Worm (Caenorhabditis elegans) whole organism, L2 larva: ENCODE results near the gene grl-11.

ENCODE experiments used
- R02D3.7 ChIP-seq: fragments of 150-350 bp; optimal IDR thresholded peaks from 2 replicates; lab custom pipeline; 2014; ENCODE audit warnings: missing biosample characterization, missing genetic modification characterization
- ZK546.5 ChIP-seq: sonication (generic microtip); optimal IDR thresholded peaks from 2 replicates; lab custom pipeline; 2017; ENCODE audit warnings: missing biosample characterization, missing genetic modification characterization
- aly-2 ChIP-seq: fragments of 150-350 bp; optimal IDR thresholded peaks from 2 replicates; lab custom pipeline; 2014; ENCODE audit warnings: missing biosample characterization, missing genetic modification characterization
- ama-1 ChIP-seq: fragments of 150-350 bp; optimal IDR thresholded peaks from 2 replicates; lab custom pipeline; 2018; ENCODE audit warnings: inconsistent platforms
- blmp-1 ChIP-seq: sonication (generic microtip); optimal IDR thresholded peaks from 2 replicates; lab custom pipeline; 2017; ENCODE audit warnings: missing genetic modification characterization, mild to moderate bottlenecking, missing compliant biosample characterization, antibody characterized with exemption, moderate library complexity; ENCODE audit not compliant: insufficient read depth
- ceh-16 ChIP-seq: fragments of 150-350 bp; optimal IDR thresholded peaks from 2 replicates; lab custom pipeline; 2014; ENCODE audit warnings: missing biosample characterization, missing genetic modification characterization
- ceh-82 ChIP-seq: fragments of 150-350 bp; optimal IDR thresholded peaks from 2 replicates; lab custom pipeline; 2014; ENCODE audit warnings: missing biosample characterization, missing genetic modification characterization
- crh-2 ChIP-seq: sonication (generic microtip); optimal IDR thresholded peaks from 2 replicates; lab custom pipeline; 2017; ENCODE audit warnings: missing biosample characterization, missing genetic modification characterization
- dmd-4 ChIP-seq: sonication (generic microtip); optimal IDR thresholded peaks from 2 replicates; lab custom pipeline; 2017; ENCODE audit warnings: missing biosample characterization, missing genetic modification characterization
- egl-27 ChIP-seq: sonication (generic microtip); optimal IDR thresholded peaks from 3 replicates; lab custom pipeline; 2017; ENCODE audit warnings: missing biosample characterization, missing genetic modification reagents, missing genetic modification characterization
- elt-3 ChIP-seq: sonication (generic microtip); optimal IDR thresholded peaks from 2 replicates; lab custom pipeline; 2017; ENCODE audit warnings: missing biosample characterization, missing genetic modification characterization
- gmeb-1 ChIP-seq: fragments of 150-350 bp; optimal IDR thresholded peaks from 2 replicates; lab custom pipeline; 2014; ENCODE audit warnings: missing biosample characterization, missing genetic modification characterization
- lin-11 ChIP-seq: fragments of 150-350 bp; sonication (generic microtip); optimal IDR thresholded peaks from 2 replicates; lab custom pipeline; 2014; ENCODE audit warnings: missing biosample characterization, missing genetic modification characterization, inconsistent platforms, mixed read lengths
- lin-39 ChIP-seq: fragments of 150-350 bp; optimal IDR thresholded peaks from 2 replicates; lab custom pipeline; 2014; ENCODE audit warnings: missing biosample characterization, missing genetic modification reagents, missing genetic modification characterization
- lsy-2 ChIP-seq, 2 experiments: fragments of 150-350 bp in 1 of 2; sonication (generic microtip) in 1 of 2; optimal IDR thresholded peaks; 2 replicates each; lab custom pipeline; 2014 to 2017; ENCODE audit warnings: missing biosample characterization in 2 of 2, missing genetic modification characterization in 2 of 2
- nhr-11 ChIP-seq: fragments of 150-350 bp; optimal IDR thresholded peaks from 2 replicates; lab custom pipeline; 2014; ENCODE audit warnings: missing biosample characterization, missing genetic modification characterization
- nhr-12 ChIP-seq: fragments of 150-350 bp; optimal IDR thresholded peaks from 2 replicates; lab custom pipeline; 2014; ENCODE audit warnings: missing biosample characterization, missing genetic modification characterization
- nhr-129 ChIP-seq: fragments of 150-350 bp; optimal IDR thresholded peaks from 2 replicates; lab custom pipeline; 2014; ENCODE audit warnings: missing biosample characterization, missing genetic modification characterization
- nhr-23 ChIP-seq: fragments of 150-350 bp; optimal IDR thresholded peaks from 2 replicates; lab custom pipeline; 2014; ENCODE audit warnings: missing biosample characterization, missing genetic modification reagents, missing genetic modification characterization
- nhr-25 ChIP-seq: fragments of 150-350 bp; sonication (generic microtip); optimal IDR thresholded peaks from 3 replicates; lab custom pipeline; 2014; ENCODE audit warnings: missing biosample characterization, missing genetic modification characterization
- peb-1 ChIP-seq: fragments of 150-350 bp; optimal IDR thresholded peaks from 2 replicates; lab custom pipeline; 2014; ENCODE audit warnings: missing biosample characterization, missing genetic modification characterization
- sem-4 ChIP-seq: fragments of 150-350 bp; optimal IDR thresholded peaks from 2 replicates; lab custom pipeline; 2014; ENCODE audit warnings: missing biosample characterization, missing genetic modification reagents, missing genetic modification characterization
- skn-1 ChIP-seq: sonication (generic microtip); optimal IDR thresholded peaks from 2 replicates; lab custom pipeline; 2017; ENCODE audit warnings: missing biosample characterization, missing genetic modification characterization
- unc-55 ChIP-seq: fragments of 150-350 bp; sonication (generic microtip); optimal IDR thresholded peaks from 3 replicates; lab custom pipeline; 2014; ENCODE audit warnings: missing biosample characterization, missing genetic modification reagents, missing genetic modification characterization
- unc-62 ChIP-seq: fragments of 150-350 bp; optimal IDR thresholded peaks from 2 replicates; lab custom pipeline; 2014; ENCODE audit warnings: missing biosample characterization, missing genetic modification reagents, missing genetic modification characterization
- ztf-1 ChIP-seq: fragments of 200-800 bp; sonication (Bioruptor generic); conservative IDR thresholded peaks from 2 replicates; pipeline ENCODE4 v1.3.6; 2022; ENCODE audit warnings: missing genetic modification characterization, missing compliant biosample characterization
- ztf-11 ChIP-seq: sonication (generic microtip); optimal IDR thresholded peaks from 2 replicates; lab custom pipeline; 2017; ENCODE audit warnings: missing biosample characterization, missing genetic modification characterization
- ztf-4 ChIP-seq: fragments of 150-350 bp; optimal IDR thresholded peaks from 2 replicates; lab custom pipeline; 2014; ENCODE audit warnings: missing biosample characterization, missing genetic modification characterization

grl-11 gene

DNA sequence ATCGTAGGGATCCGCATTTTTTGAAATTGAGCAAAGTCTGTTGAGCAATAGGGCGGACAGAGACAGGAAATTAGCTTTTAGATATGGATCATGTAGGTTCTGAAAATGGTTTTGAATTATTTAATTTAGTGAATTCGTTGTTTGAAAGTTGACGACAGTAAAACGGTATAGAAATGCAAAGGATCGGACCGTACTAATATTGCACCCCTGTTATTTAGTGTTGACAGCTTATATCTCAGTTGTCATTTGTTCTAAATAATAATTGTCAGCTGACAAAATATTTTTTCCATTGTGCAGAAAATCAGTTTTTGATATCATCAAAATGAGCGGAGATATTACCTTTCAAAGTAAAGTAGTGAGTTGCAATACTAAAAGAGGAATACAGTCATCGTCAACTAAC is 46.8 kb downstream of the grl-11 start, which contains the start of gene lin-12:
TSS of gene lin-12 (minus strand) at position 101 of the 400 bp plus-strand sequence.
- TF ChIP-seq ZK546.5 (tag; lab: Kevin White, UChicago) (no peak), nhr-12 (tag; lab: Kevin White, UChicago) (no peak), dmd-4 (no peak), ztf-1 (no peak), aly-2 (tag; lab: Kevin White, UChicago) (no peak), crh-2 (tag; lab: Kevin White, UChicago) (no peak), nhr-25 (no peak), ceh-16 (no peak), R02D3.7 (tag; lab: Kevin White, UChicago) (no peak), unc-62 (GFP tag; lab: Kevin White, UChicago) (no peak), nhr-11 (tag; lab: Kevin White, UChicago) (no peak), lin-39 (no peak), lin-11 (no peak), unc-55 (no peak)

DNA sequence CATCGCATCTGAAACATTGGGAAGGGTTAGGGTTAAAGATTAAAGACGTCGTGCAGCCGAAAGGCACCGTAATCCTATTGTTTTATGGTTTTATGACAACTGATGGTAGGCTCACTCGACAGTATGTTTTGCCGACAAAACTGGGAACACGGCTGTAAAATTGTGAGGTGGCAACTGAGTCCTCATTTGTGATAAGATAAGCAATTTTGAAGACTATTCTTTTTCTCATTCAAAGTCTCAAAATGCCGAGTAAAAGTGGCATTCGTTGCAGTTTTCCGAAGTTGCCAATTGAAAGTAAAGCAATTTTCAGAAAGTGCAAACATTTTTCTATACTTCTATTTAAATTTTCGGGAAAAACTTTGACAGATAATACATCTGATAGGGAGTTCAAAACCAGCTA is 48.5 kb downstream of the grl-11 start:
- TF ChIP-seq blmp-1 (tag; lab: Kevin White, UChicago) (no peak), elt-3 (tag; lab: Kevin White, UChicago) (no peak), dmd-4 (no peak), nhr-129 (no peak), lsy-2 (tag; optimal IDR thresholded peaks at IDR 0.05; lab: Kevin White, UChicago) (no peak), ama-1 (lab: Kevin White, UChicago) (no peak), gmeb-1 (no peak), ztf-11 (tag; lab: Kevin White, UChicago) (no peak), skn-1 (no peak), sem-4 (no peak), egl-27 (tag; lab: Kevin White, UChicago) (no peak), nhr-25 (no peak), nhr-23 (no peak), lin-39 (no peak), peb-1 (tag; lab: Kevin White, UChicago) (no peak), crh-2 (tag; lab: Kevin White, UChicago) (no peak), ztf-4 (tag; lab: Kevin White, UChicago) (no peak), ceh-82 (no peak)
